Worm (Caenorhabditis elegans) whole organism, late embryonic: ENCODE results near the gene ZK228.10.

Source experiments
- madf-2 ChIP-seq: sonication (generic microtip); optimal IDR thresholded peaks from 2 replicates; lab custom pipeline; 2017; ENCODE audit warnings: missing genetic modification characterization, missing compliant biosample characterization
- nfya-1 ChIP-seq: sonication (generic microtip); optimal IDR thresholded peaks from 2 replicates; lab custom pipeline; 2017; ENCODE audit warnings: missing genetic modification characterization, mild to moderate bottlenecking, missing compliant biosample characterization, antibody characterized with exemption, moderate library complexity
- pha-4 ChIP-seq: fragments of 150-350 bp; optimal IDR thresholded peaks from 2 replicates; lab custom pipeline; 2018; ENCODE audit warnings: missing biosample characterization, missing genetic modification reagents, missing genetic modification characterization
- pqm-1 ChIP-seq: sonication (generic microtip); optimal IDR thresholded peaks from 2 replicates; lab custom pipeline; 2016; ENCODE audit warnings: missing genetic modification characterization, missing compliant biosample characterization
- rnt-1 ChIP-seq: sonication (generic microtip); optimal IDR thresholded peaks from 2 replicates; lab custom pipeline; 2016; ENCODE audit warnings: missing genetic modification characterization, missing compliant biosample characterization

DNA sequence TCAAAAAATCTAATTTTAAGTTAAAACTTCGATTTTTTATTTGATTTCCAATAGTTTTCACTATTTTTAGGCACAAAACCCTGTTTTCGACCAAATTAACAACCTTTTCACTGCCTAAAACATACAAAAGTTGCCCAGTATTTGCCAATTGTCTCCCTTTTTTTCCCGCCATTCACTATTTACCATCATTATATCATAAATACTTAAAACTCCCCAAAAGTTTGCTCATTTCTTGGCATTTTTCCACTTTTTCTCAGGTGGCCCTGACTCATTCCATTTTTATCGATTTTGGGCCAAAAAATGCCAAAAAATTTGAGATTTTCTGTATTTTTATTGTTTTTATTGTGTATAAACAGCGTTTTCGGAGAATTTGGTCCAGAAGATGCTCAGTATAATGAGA is 42.6 kb upstream of the ZK228.10 start, which contains the start of gene txt-8:
- TF ChIP-seq nfya-1 (tag; lab: Kevin White, UChicago) (no peak), madf-2 (tag; lab: Kevin White, UChicago) (no peak), pqm-1 (tag; lab: Kevin White, UChicago) (no peak), pha-4 (tag; lab: Kevin White, UChicago) (no peak), rnt-1 (tag; lab: Kevin White, UChicago) (no peak)
